Fruit fly (Drosophila melanogaster): ENCODE measurements around the gene CG31415.

CG31415 gene

DNA sequence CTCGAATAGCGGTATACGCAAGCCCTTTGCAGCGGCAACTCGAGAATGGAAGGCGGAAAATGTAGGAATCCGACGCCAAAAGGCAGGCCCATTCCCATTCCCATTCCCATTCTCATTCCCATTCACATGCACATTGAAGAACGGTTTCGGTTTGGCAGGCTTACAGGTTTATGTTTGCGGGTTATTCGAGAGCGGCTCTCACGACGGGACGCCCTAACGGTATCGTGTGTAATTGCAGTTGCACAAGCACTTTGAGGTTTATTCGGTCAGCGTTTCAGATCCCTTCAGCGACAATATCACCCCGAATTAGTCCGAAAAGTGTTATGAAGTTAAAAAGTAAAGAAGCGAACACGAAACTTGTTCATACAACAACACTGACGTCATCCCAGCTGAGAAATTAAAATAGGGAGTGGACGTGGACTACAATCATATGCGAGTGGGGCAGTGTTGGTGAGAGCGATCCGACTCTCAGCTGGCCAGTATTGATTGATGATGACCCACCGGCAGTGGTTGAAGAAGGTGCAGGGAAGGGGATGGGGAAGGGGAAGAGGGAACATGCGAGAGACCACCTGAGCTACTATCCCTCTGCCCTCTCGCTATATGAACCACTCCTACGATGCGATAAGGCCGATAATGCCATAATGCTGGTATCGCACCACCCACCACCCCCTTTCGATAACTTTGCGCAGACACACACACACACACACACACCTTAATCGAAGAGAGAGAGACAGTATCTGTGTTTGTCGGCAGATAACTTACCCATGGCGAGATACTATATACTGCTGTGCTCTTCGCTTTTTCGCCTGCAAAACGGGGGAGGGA, 38.9 kb upstream of the CG31415 start (continued):
- TF ChIP-seq sqz (GFP tag; optimal IDR thresholded peaks at IDR 0.05) (no peak), her (GFP tag; optimal IDR thresholded peaks at IDR 0.05) (no peak), org-1 (GFP tag; optimal IDR thresholded peaks at IDR 0.05) (no peak), CG7556 (GFP tag; optimal IDR thresholded peaks at IDR 0.05) (no peak), amos (GFP tag; IDR thresholded peaks at IDR 0.05; ENCODE audit: partially characterized antibody) (no peak), CG6813 (GFP tag; optimal IDR thresholded peaks at IDR 0.05) (no peak), Dll (GFP tag; IDR thresholded peaks at IDR 0.05; ENCODE audit: partially characterized antibody) (no peak), ems (GFP tag; optimal IDR thresholded peaks at IDR 0.05) (no peak), lab (GFP tag; optimal IDR thresholded peaks at IDR 0.05) (peak; percentile 92), Opbp (GFP tag; IDR thresholded peaks at IDR 0.05; ENCODE audit: partially characterized antibody) (no peak), CrebB (tag; optimal IDR thresholded peaks at IDR 0.05) (peak; percentile 36), unpg (GFP tag; optimal IDR thresholded peaks at IDR 0.05) (no peak), D19A (tag; optimal IDR thresholded peaks at IDR 0.05) (no peak), Fer3 (tag; optimal IDR thresholded peaks at IDR 0.05) (no peak), fu2 (GFP tag; optimal IDR thresholded peaks at IDR 0.05) (no peak), CG1603 (tag; optimal IDR thresholded peaks at IDR 0.05) (no peak), CG17361 (GFP tag; IDR thresholded peaks at IDR 0.05) (no peak), pros (GFP tag; optimal IDR thresholded peaks at IDR 0.05) (no peak), gfzf (GFP tag; optimal IDR thresholded peaks at IDR 0.05) (no peak), schlank (tag; optimal IDR thresholded peaks at IDR 0.05) (no peak), sim (GFP tag; IDR thresholded peaks at IDR 0.05) (no peak), zen (tag; optimal IDR thresholded peaks at IDR 0.05) (no peak), CG18262 (tag; optimal IDR thresholded peaks at IDR 0.05) (no peak), Lpt (GFP tag; optimal IDR thresholded peaks at IDR 0.05) (no peak), h (optimal IDR thresholded peaks at IDR 0.05) (no peak), emc (GFP tag; optimal IDR thresholded peaks at IDR 0.05) (no peak), Mrtf (GFP tag; IDR thresholded peaks at IDR 0.05) (no peak), CG3407 (GFP tag; optimal IDR thresholded peaks at IDR 0.05) (no peak), CG6689 (GFP tag; IDR thresholded peaks at IDR 0.05) (no peak), chn (GFP tag; optimal IDR thresholded peaks at IDR 0.05) (peak; percentile 56), zf30C (GFP tag; optimal IDR thresholded peaks at IDR 0.05) (no peak), D19B (GFP tag; optimal IDR thresholded peaks at IDR 0.05) (no peak), kni (GFP tag; optimal IDR thresholded peaks at IDR 0.05) (peak; percentile 79), CG17829 (tag; optimal IDR thresholded peaks at IDR 0.05) (no peak), CG9932 (GFP tag; IDR thresholded peaks at IDR 0.05) (no peak), inv (GFP tag; IDR thresholded peaks at IDR 0.05; ENCODE audit: partially characterized antibody) (no peak), CG13123 (GFP tag; optimal IDR thresholded peaks at IDR 0.05) (no peak), oc (tag; optimal IDR thresholded peaks at IDR 0.05) (no peak), tap (tag; optimal IDR thresholded peaks at IDR 0.05) (no peak), Rx (GFP tag; IDR thresholded peaks at IDR 0.05) (no peak), Nf-YB (GFP tag; optimal IDR thresholded peaks at IDR 0.05) (peak; percentile 14), NC2β (GFP tag; optimal IDR thresholded peaks at IDR 0.05) (no peak), dimm (GFP tag; IDR thresholded peaks at IDR 0.05) (no peak), wor (GFP tag; IDR thresholded peaks at IDR 0.05) (no peak), CG8290 (GFP tag; optimal IDR thresholded peaks at IDR 0.05) (no peak), CG8290 (tag; optimal IDR thresholded peaks at IDR 0.05) (peak in 1 of 2 experiments; percentile 62), wdn (GFP tag; IDR thresholded peaks at IDR 0.05) (no peak), CG5953 (GFP tag; IDR thresholded peaks at IDR 0.05) (no peak), ftz-f1 (GFP tag; optimal IDR thresholded peaks at IDR 0.05) (no peak), phol (tag; optimal IDR thresholded peaks at IDR 0.05) (no peak), da (GFP tag; optimal IDR thresholded peaks at IDR 0.05) (no peak)
